Worm (Caenorhabditis elegans): ENCODE data around the gene Y94H6A.5.

- TF ChIP-seq cog-1 (tag; optimal IDR thresholded peaks at IDR 0.05), result no peak
- no peak for TF ChIP-seq ztf-29 (GFP tag; IDR thresholded peaks at IDR 0.05)
- no peak for TF ChIP-seq klf-2 (GFP tag; conservative IDR thresholded peaks at IDR 0.05)
These were observed 61.7 kb downstream of the Y94H6A.5 start for ce11 chrIV:2642054-2642453.

Measured in whole organism, midembryonic.